Worm (Caenorhabditis elegans) whole organism, L1 larva: Measurements from ENCODE around the gene F53F8.6.
A peak's percentile ranks its signal among the peaks of the same experiment; 100 is the strongest.

Experiments used
- C16A3.4 ChIP-seq: fragments of 150-350 bp; optimal IDR thresholded peaks from 2 replicates; lab custom pipeline; 2014; ENCODE audit warnings: missing biosample characterization, missing genetic modification characterization
- Y116A8C.19 ChIP-seq: sonication (generic microtip); optimal IDR thresholded peaks from 2 replicates; lab custom pipeline; 2016; ENCODE audit warnings: missing compliant biosample characterization, missing genetic modification characterization, borderline replicate concordance
- alr-1 ChIP-seq: fragments of 200-800 bp; sonication (Bioruptor generic); optimal IDR thresholded peaks from 2 replicates; lab custom pipeline; 2018; ENCODE audit warnings: borderline replicate concordance, mild to moderate bottlenecking, missing genetic modification characterization, missing compliant biosample characterization
- aly-2 ChIP-seq: fragments of 150-350 bp; optimal IDR thresholded peaks from 2 replicates; lab custom pipeline; 2014; ENCODE audit warnings: missing biosample characterization, missing genetic modification characterization
- ama-1 ChIP-seq: fragments of 150-350 bp; optimal IDR thresholded peaks from 2 replicates; lab custom pipeline; 2014
- blmp-1 ChIP-seq: fragments of 150-350 bp; optimal IDR thresholded peaks from 2 replicates; lab custom pipeline; 2014; ENCODE audit warnings: missing biosample characterization, missing genetic modification characterization
- ceh-63 ChIP-seq: fragments of 200-800 bp; sonication (Bioruptor generic); optimal IDR thresholded peaks from 2 replicates; lab custom pipeline; 2018; ENCODE audit warnings: mild to moderate bottlenecking, missing genetic modification characterization, missing compliant biosample characterization
- ceh-82 ChIP-seq, 3 experiments: fragments of 150-350 bp in 1 of 3; sonication (generic microtip) in 2 of 3; optimal IDR thresholded peaks; 2 replicates each; lab custom pipeline; 2014 to 2017; ENCODE audit warnings: missing biosample characterization in 3 of 3, missing genetic modification characterization in 3 of 3
- ces-1 ChIP-seq: fragments of 150-350 bp; optimal IDR thresholded peaks from 2 replicates; lab custom pipeline; 2014; ENCODE audit warnings: missing biosample characterization, missing genetic modification reagents, missing genetic modification characterization
- dpl-1 ChIP-seq, 3 experiments: fragments of 150-350 bp in 2 of 3; sonication (generic microtip) in 1 of 3; optimal IDR thresholded peaks; 2 replicates each; lab custom pipeline; 2014 to 2017; ENCODE audit warnings: missing biosample characterization in 3 of 3, missing genetic modification characterization in 3 of 3, missing genetic modification reagents in 3 of 3
- efl-1 ChIP-seq, 4 experiments: fragments of 150-350 bp; optimal IDR thresholded peaks in 3 of 4; peaks in 1 of 4; 1 replicate in 1 of 4; 2 replicates in 3 of 4; lab custom pipeline; 2014; ENCODE audit warnings: missing biosample characterization in 2 of 4, missing genetic modification characterization in 2 of 4, missing genetic modification reagents in 2 of 4
- egl-27 ChIP-seq, 2 experiments: fragments of 150-350 bp in 1 of 2; sonication (generic microtip); optimal IDR thresholded peaks; 3 replicates each; lab custom pipeline; 2017 to 2018; ENCODE audit warnings: missing biosample characterization in 2 of 2, missing genetic modification characterization in 2 of 2, missing genetic modification reagents in 2 of 2
- fkh-10 ChIP-seq: sonication (generic microtip); optimal IDR thresholded peaks from 2 replicates; lab custom pipeline; 2017; ENCODE audit warnings: missing biosample characterization, missing genetic modification reagents, missing genetic modification characterization
- fkh-4 ChIP-seq: sonication (generic microtip); optimal IDR thresholded peaks from 2 replicates; lab custom pipeline; 2016; ENCODE audit warnings: missing compliant biosample characterization, missing genetic modification characterization, borderline replicate concordance
- grh-1 ChIP-seq: fragments of 200-800 bp; sonication (Bioruptor generic); IDR thresholded peaks from 2 replicates; pipeline ENCODE4 v1.3.6; 2022; ENCODE audit warnings: missing genetic modification reagents, missing genetic modification characterization, missing compliant biosample characterization
- hlh-4 ChIP-seq: sonication (generic microtip); optimal IDR thresholded peaks from 2 replicates; lab custom pipeline; 2016; ENCODE audit warnings: mild to moderate bottlenecking, missing genetic modification characterization, missing compliant biosample characterization
- hpl-2 ChIP-seq: fragments of 150-350 bp; optimal IDR thresholded peaks from 2 replicates; lab custom pipeline; 2014; ENCODE audit warnings: missing biosample characterization, missing genetic modification reagents, missing genetic modification characterization
- irx-1 ChIP-seq: sonication (generic microtip); optimal IDR thresholded peaks from 2 replicates; lab custom pipeline; 2016; ENCODE audit warnings: missing genetic modification characterization, missing compliant biosample characterization
- lin-14 ChIP-seq: fragments of 200-800 bp; sonication (Bioruptor generic); optimal IDR thresholded peaks from 2 replicates; lab custom pipeline; 2018; ENCODE audit warnings: mild to moderate bottlenecking, missing genetic modification characterization, moderate library complexity, missing compliant biosample characterization
- lin-35 ChIP-seq, 2 experiments: fragments of 150-350 bp; optimal IDR thresholded peaks; 2 replicates each; lab custom pipeline; 2014; ENCODE audit warnings: missing biosample characterization in 2 of 2, missing genetic modification characterization in 2 of 2, missing genetic modification reagents in 2 of 2
- lsy-2 ChIP-seq, 2 experiments: fragments of 150-350 bp; optimal IDR thresholded peaks; 2 replicates each; lab custom pipeline; 2014; ENCODE audit warnings: missing biosample characterization in 2 of 2, missing genetic modification characterization in 2 of 2
- mab-9 ChIP-seq: fragments of 200-800 bp; sonication (Bioruptor generic); IDR thresholded peaks from 2 replicates; pipeline ENCODE4 v1.3.6; 2022; ENCODE audit warnings: missing genetic modification reagents, missing genetic modification characterization, missing compliant biosample characterization
- mep-1 ChIP-seq: fragments of 150-350 bp; optimal IDR thresholded peaks from 2 replicates; lab custom pipeline; 2014; ENCODE audit warnings: missing biosample characterization, missing genetic modification characterization
- nhr-11 ChIP-seq: fragments of 150-350 bp; optimal IDR thresholded peaks from 2 replicates; lab custom pipeline; 2014; ENCODE audit warnings: missing biosample characterization, missing genetic modification characterization
- nhr-19 ChIP-seq: fragments of 200-800 bp; sonication (Bioruptor generic); conservative IDR thresholded peaks from 2 replicates; pipeline ENCODE4 v1.3.6; 2022; ENCODE audit warnings: missing genetic modification characterization, missing compliant biosample characterization
- nhr-20 ChIP-seq: sonication (generic microtip); optimal IDR thresholded peaks from 2 replicates; lab custom pipeline; 2016; ENCODE audit warnings: mild to moderate bottlenecking, missing genetic modification characterization, missing compliant biosample characterization
- nhr-47 ChIP-seq: sonication (generic microtip); optimal IDR thresholded peaks from 2 replicates; lab custom pipeline; 2016; ENCODE audit warnings: mild to moderate bottlenecking, missing genetic modification characterization, moderate library complexity, missing compliant biosample characterization
- nhr-71 ChIP-seq: sonication (generic microtip); optimal IDR thresholded peaks from 2 replicates; lab custom pipeline; 2016; ENCODE audit warnings: mild to moderate bottlenecking, missing genetic modification characterization, moderate library complexity, missing compliant biosample characterization
- nhr-76 ChIP-seq: sonication (generic microtip); optimal IDR thresholded peaks from 2 replicates; lab custom pipeline; 2017; ENCODE audit warnings: missing biosample characterization, missing genetic modification characterization
- nhr-77 ChIP-seq: fragments of 150-350 bp; optimal IDR thresholded peaks from 2 replicates; lab custom pipeline; 2014; ENCODE audit warnings: missing biosample characterization, missing genetic modification characterization
- pag-3 ChIP-seq: sonication (generic microtip); optimal IDR thresholded peaks from 2 replicates; lab custom pipeline; 2017; ENCODE audit warnings: missing genetic modification characterization, mild to moderate bottlenecking, missing compliant biosample characterization, antibody characterized with exemption, borderline replicate concordance; ENCODE audit not compliant: insufficient read depth
- pax-3 ChIP-seq: fragments of 200-800 bp; sonication (Bioruptor generic); optimal IDR thresholded peaks from 2 replicates; lab custom pipeline; 2018; ENCODE audit warnings: mild to moderate bottlenecking, missing genetic modification characterization, moderate library complexity, missing compliant biosample characterization
- rnt-1 ChIP-seq: sonication (generic microtip); optimal IDR thresholded peaks from 2 replicates; lab custom pipeline; 2016; ENCODE audit warnings: mild to moderate bottlenecking, missing genetic modification characterization, moderate library complexity, missing compliant biosample characterization
- skn-1 ChIP-seq: fragments of 150-350 bp; optimal IDR thresholded peaks from 2 replicates; lab custom pipeline; 2014; ENCODE audit warnings: missing biosample characterization, missing genetic modification characterization
- snpc-4 ChIP-seq: fragments of 150-350 bp; optimal IDR thresholded peaks from 2 replicates; lab custom pipeline; 2014; ENCODE audit warnings: missing biosample characterization, missing genetic modification characterization
- snu-23 ChIP-seq: sonication (generic microtip); optimal IDR thresholded peaks from 2 replicates; lab custom pipeline; 2016; ENCODE audit warnings: missing genetic modification characterization, missing compliant biosample characterization
- sup-37 ChIP-seq: fragments of 200-800 bp; sonication (Bioruptor generic); optimal IDR thresholded peaks from 2 replicates; lab custom pipeline; 2018; ENCODE audit warnings: mild to moderate bottlenecking, missing genetic modification characterization, missing compliant biosample characterization
- tbx-2 ChIP-seq: sonication (generic microtip); optimal IDR thresholded peaks from 2 replicates; lab custom pipeline; 2016; ENCODE audit warnings: missing genetic modification characterization, missing compliant biosample characterization
- unc-98 ChIP-seq: fragments of 200-800 bp; sonication (Bioruptor generic); IDR thresholded peaks from 2 replicates; pipeline ENCODE4 v1.3.6; 2022; ENCODE audit warnings: missing genetic modification characterization, missing compliant biosample characterization
- vab-15 ChIP-seq: sonication (generic microtip); optimal IDR thresholded peaks from 2 replicates; lab custom pipeline; 2017; ENCODE audit warnings: missing genotype, mild to moderate bottlenecking, missing genetic modification characterization, missing compliant biosample characterization
- ztf-11 ChIP-seq, 2 experiments: sonication (generic microtip); optimal IDR thresholded peaks; 2 replicates each; lab custom pipeline; 2016 to 2017; ENCODE audit warnings: missing genetic modification characterization in 2 of 2, missing biosample characterization in 1 of 2, missing compliant biosample characterization in 1 of 2
- ztf-4 ChIP-seq: fragments of 150-350 bp; optimal IDR thresholded peaks from 2 replicates; lab custom pipeline; 2014; ENCODE audit warnings: missing biosample characterization, missing genetic modification characterization

Gene F53F8.6

ce11 chrV:20739387-20739786 lies 35.4 kb downstream of the F53F8.6 start:
- TF ChIP-seq tbx-2 (tag; lab: Kevin White, UChicago) (peak; percentile 7), ces-1 (GFP tag; lab: Kevin White, UChicago) (peak; percentile 33), Y116A8C.19 (tag; lab: Kevin White, UChicago) (no peak), irx-1 (tag; lab: Kevin White, UChicago) (peak; percentile 2), fkh-10 (peak; percentile 65), snpc-4 (tag; lab: Kevin White, UChicago) (no peak), rnt-1 (tag; lab: Kevin White, UChicago) (no peak)

ce11 chrV:20744290-20744837 lies 40.3 kb downstream of the F53F8.6 start, which contains the start of gene dnj-25:
Gene dnj-25 (minus strand): TSS chrV:20744346.
- TF ChIP-seq dpl-1 (GFP tag; optimal IDR thresholded peaks at IDR 0.05; lab: Kevin White, UChicago), result peak in 1 of 3 experiments; percentile 41
- TF ChIP-seq lin-14 (GFP tag; lab: Kevin White, UChicago), result peak; percentile 47
- TF ChIP-seq irx-1 (tag; lab: Kevin White, UChicago), result no peak
- peak; percentile 37 for TF ChIP-seq skn-1
- no peak for TF ChIP-seq nhr-76 (tag; lab: Kevin White, UChicago)
- peak; percentile 51 for TF ChIP-seq mep-1 (tag; lab: Kevin White, UChicago)
- no peak for TF ChIP-seq pax-3 (tag; lab: Kevin White, UChicago)
- peak; percentile 35 for TF ChIP-seq nhr-71
- peak in 1 of 3 experiments; percentile 31 for TF ChIP-seq ceh-82 (tag; optimal IDR thresholded peaks at IDR 0.05; lab: Kevin White, UChicago)
- TF ChIP-seq fkh-4 (tag; lab: Kevin White, UChicago), result no peak
- peak; percentile 37 to 52 for TF ChIP-seq lsy-2 (tag; optimal IDR thresholded peaks at IDR 0.05; lab: Kevin White, UChicago)
- peak; percentile 7 for TF ChIP-seq C16A3.4 (tag; lab: Kevin White, UChicago)
- TF ChIP-seq alr-1 (tag; lab: Kevin White, UChicago), result no peak
- no peak for TF ChIP-seq nhr-19 (GFP tag; lab: Robert Waterston, UW)
- no peak for TF ChIP-seq hlh-4 (tag; lab: Kevin White, UChicago)
- peak; percentile 10 for TF ChIP-seq nhr-47
- no peak for TF ChIP-seq ztf-4
- TF ChIP-seq nhr-11 (tag; lab: Kevin White, UChicago), result no peak
- peak; percentile 35 to 46 for TF ChIP-seq efl-1 (optimal IDR thresholded peaks at IDR 0.05; lab: Kevin White, UChicago)
- peak; percentile 31 to 89 for TF ChIP-seq efl-1 (GFP tag; optimal IDR thresholded peaks at IDR 0.05 in 1 of 2; lab: Kevin White, UChicago)
- TF ChIP-seq nhr-20 (tag; lab: Kevin White, UChicago), result peak; percentile 14
- peak; percentile 62 for TF ChIP-seq grh-1 (GFP tag; lab: Robert Waterston, UW)
- no peak for TF ChIP-seq nhr-77 (tag; lab: Kevin White, UChicago)
- peak; percentile 95 for TF ChIP-seq blmp-1 (tag; lab: Kevin White, UChicago)
- peak; percentile 47 for TF ChIP-seq snu-23
- peak; percentile 19 to 50 for TF ChIP-seq lin-35 (GFP tag; optimal IDR thresholded peaks at IDR 0.05; lab: Kevin White, UChicago)

ce11 chrV:20745278-20745677 lies 41.3 kb downstream of the F53F8.6 start:
- TF ChIP-seq grh-1 (GFP tag; lab: Robert Waterston, UW) (no peak), efl-1 (optimal IDR thresholded peaks at IDR 0.05; lab: Kevin White, UChicago) (no peak), efl-1 (GFP tag; optimal IDR thresholded peaks at IDR 0.05 in 1 of 2; lab: Kevin White, UChicago) (peak in 1 of 2 experiments; percentile 8)

- no peak for TF ChIP-seq rnt-1 (tag; lab: Kevin White, UChicago)
- no peak for TF ChIP-seq efl-1 (optimal IDR thresholded peaks at IDR 0.05; lab: Kevin White, UChicago)
- peak in 1 of 2 experiments; percentile 72 for TF ChIP-seq efl-1 (GFP tag; optimal IDR thresholded peaks at IDR 0.05 in 1 of 2; lab: Kevin White, UChicago)
Measured at ce11 chrV:20746805-20747204, 42.8 kb downstream of the F53F8.6 start.

- TF ChIP-seq pag-3 (tag; lab: Kevin White, UChicago) (no peak), ama-1 (lab: Kevin White, UChicago) (no peak), mab-9 (GFP tag; lab: Robert Waterston, UW) (no peak), nhr-77 (tag; lab: Kevin White, UChicago) (no peak), aly-2 (tag; lab: Kevin White, UChicago) (no peak), lin-35 (GFP tag; optimal IDR thresholded peaks at IDR 0.05; lab: Kevin White, UChicago) (no peak), snu-23 (no peak), unc-98 (GFP tag; lab: Robert Waterston, UW) (no peak), sup-37 (GFP tag; lab: Kevin White, UChicago) (no peak), ztf-11 (tag; optimal IDR thresholded peaks at IDR 0.05; lab: Kevin White, UChicago) (no peak), vab-15 (tag; lab: Kevin White, UChicago) (no peak), mep-1 (tag; lab: Kevin White, UChicago) (no peak), ceh-63 (GFP tag; lab: Kevin White, UChicago) (no peak), hpl-2 (no peak), nhr-19 (GFP tag; lab: Robert Waterston, UW) (no peak), blmp-1 (tag; lab: Kevin White, UChicago) (no peak), egl-27 (tag; optimal IDR thresholded peaks at IDR 0.05; lab: Kevin White, UChicago) (no peak)
Measured at ce11 chrV:20747964-20748363, 43.9 kb downstream of the F53F8.6 start.
